Worm (Caenorhabditis elegans) whole organism, late embryonic: ENCODE measurements around the gene vhp-1.
"Not testable (repeated sequence)": the region's sequence is repeated elsewhere in the genome, so short reads cannot be mapped to it uniquely, and the experiment has no call there.

Experiments
- ceh-24 ChIP-seq: sonication (generic microtip); optimal IDR thresholded peaks from 2 replicates; lab custom pipeline; 2016; ENCODE audit warnings: mild to moderate bottlenecking, missing genetic modification characterization, missing compliant biosample characterization
- unc-42 ChIP-seq: sonication (generic microtip); optimal IDR thresholded peaks from 2 replicates; lab custom pipeline; 2016; ENCODE audit warnings: missing genotype, missing genetic modification characterization, missing compliant biosample characterization

DNA sequence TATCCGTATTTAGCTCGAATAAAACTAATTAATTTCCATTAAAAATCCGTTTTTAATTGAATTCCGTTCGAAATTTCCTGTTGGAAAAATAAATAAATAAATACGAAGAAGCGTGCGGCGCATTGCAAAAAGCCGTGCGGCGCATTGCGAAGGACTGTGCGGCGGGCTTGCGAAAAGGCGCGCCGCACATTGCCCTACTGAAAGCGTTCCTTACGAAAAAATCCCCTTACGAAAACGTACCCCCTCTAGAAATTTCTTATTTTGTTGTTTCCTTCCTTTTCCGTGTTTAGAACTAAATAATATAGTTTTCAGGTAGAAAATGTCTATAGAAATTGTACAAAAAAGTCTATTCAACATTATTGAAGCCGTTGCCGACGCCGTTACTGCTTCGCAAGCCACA, 27.3 kb downstream of the vhp-1 start, which contains the start of gene F09E5.8:
- TF ChIP-seq unc-42, ceh-24 (tag; lab: Kevin White, UChicago): not testable (repeated sequence)
